Fruit fly (Drosophila melanogaster) whole organism, embryonic: ENCODE results near the gene CAH16.

Source experiments
- ATbp ChIP-seq: fragments of 200-800 bp; sonication (Bioruptor generic); optimal IDR thresholded peaks from 2 replicates; lab custom pipeline; 2017; ENCODE audit warnings: missing biosample characterization, mild to moderate bottlenecking, missing genetic modification characterization, missing genetic modification reagents
- Awh ChIP-seq: fragments of 200-800 bp; sonication (Bioruptor generic); IDR thresholded peaks from 2 replicates; pipeline ENCODE4, ENCODE4 v1.3.6; 2022; ENCODE audit warnings: missing biosample characterization, missing genetic modification characterization
- BEAF-32 ChIP-seq: fragments of 200-800 bp; sonication (Bioruptor generic); optimal IDR thresholded peaks from 3 replicates; lab custom pipeline; 2017; ENCODE audit warnings: missing biosample characterization, missing genetic modification characterization, mild to moderate bottlenecking, moderate library complexity, missing genetic modification reagents
- CG10431 ChIP-seq: fragments of 200-800 bp; sonication (Bioruptor generic); optimal IDR thresholded peaks from 3 replicates; lab custom pipeline; 2018; ENCODE audit warnings: missing biosample characterization, mild to moderate bottlenecking, missing genetic modification characterization
- CG11560 ChIP-seq: fragments of 200-800 bp; sonication (Bioruptor generic); IDR thresholded peaks from 3 replicates; pipeline ENCODE4 v1.3.6; 2022; ENCODE audit warnings: missing biosample characterization, missing genetic modification characterization
- CG11723 ChIP-seq: fragments of 200-800 bp; sonication (Bioruptor generic); optimal IDR thresholded peaks from 2 replicates; lab custom pipeline; 2017; ENCODE audit warnings: missing biosample characterization, mild to moderate bottlenecking, missing genetic modification characterization
- CG12071 ChIP-seq: fragments of 200-800 bp; sonication (Bioruptor generic); optimal IDR thresholded peaks from 3 replicates; lab custom pipeline; 2018; ENCODE audit warnings: missing biosample characterization, mild to moderate bottlenecking, missing genetic modification characterization
- CG12219 ChIP-seq: fragments of 200-800 bp; sonication (Bioruptor generic); optimal IDR thresholded peaks from 3 replicates; lab custom pipeline; 2018; ENCODE audit warnings: missing biosample characterization, mild to moderate bottlenecking, missing genetic modification characterization
- CG1233 ChIP-seq: fragments of 200-800 bp; sonication (Bioruptor generic); optimal IDR thresholded peaks from 4 replicates; lab custom pipeline; 2018; ENCODE audit warnings: missing biosample characterization, mild to moderate bottlenecking, missing genetic modification characterization
- CG13123 ChIP-seq: fragments of 200-800 bp; sonication (Bioruptor generic); optimal IDR thresholded peaks from 2 replicates; lab custom pipeline; 2016; ENCODE audit warnings: missing biosample characterization, missing genetic modification characterization
- CG13424 ChIP-seq: fragments of 200-800 bp; sonication (Bioruptor generic); optimal IDR thresholded peaks from 2 replicates; lab custom pipeline; 2019; ENCODE audit warnings: missing biosample characterization, mild to moderate bottlenecking, missing genetic modification characterization, moderate library complexity
- CG13775 ChIP-seq: fragments of 200-800 bp; sonication (Bioruptor generic); optimal IDR thresholded peaks from 3 replicates; lab custom pipeline; 2017; ENCODE audit warnings: missing biosample characterization, mild to moderate bottlenecking, missing genetic modification characterization
- CG16815 ChIP-seq: fragments of 200-800 bp; sonication (Bioruptor generic); optimal IDR thresholded peaks from 3 replicates; lab custom pipeline; 2017; ENCODE audit warnings: missing biosample characterization, mild to moderate bottlenecking, missing genetic modification characterization
- CG17568 ChIP-seq: fragments of 200-800 bp; sonication (Bioruptor generic); optimal IDR thresholded peaks from 2 replicates; lab custom pipeline; 2018; ENCODE audit warnings: missing biosample characterization, mild to moderate bottlenecking, missing genetic modification characterization, moderate library complexity
- CG17802 ChIP-seq: fragments of 200-800 bp; sonication (Bioruptor generic); optimal IDR thresholded peaks from 2 replicates; lab custom pipeline; 2018; ENCODE audit warnings: missing biosample characterization, mild to moderate bottlenecking, missing genetic modification characterization, moderate library complexity
- CG18262 ChIP-seq: fragments of 200-800 bp; optimal IDR thresholded peaks from 3 replicates; lab custom pipeline; 2019; ENCODE audit warnings: missing biosample characterization, mild to moderate bottlenecking, missing genetic modification characterization, moderate library complexity
- CG32532 ChIP-seq: fragments of 200-800 bp; sonication (Bioruptor generic); IDR thresholded peaks from 2 replicates; pipeline ENCODE4 v1.3.6; 2022; ENCODE audit warnings: missing biosample characterization, missing genetic modification characterization
- CG33557 ChIP-seq: fragments of 200-800 bp; sonication (Bioruptor generic); optimal IDR thresholded peaks from 2 replicates; lab custom pipeline; 2019; ENCODE audit warnings: missing biosample characterization, mild to moderate bottlenecking, missing genetic modification characterization, moderate library complexity
- CG3407 ChIP-seq: fragments of 200-800 bp; sonication (Bioruptor generic); optimal IDR thresholded peaks from 2 replicates; lab custom pipeline; 2018; ENCODE audit warnings: missing biosample characterization, mild to moderate bottlenecking, missing genetic modification characterization
- CG4707 ChIP-seq: fragments of 200-800 bp; sonication (Bioruptor generic); optimal IDR thresholded peaks from 2 replicates; lab custom pipeline; 2018; ENCODE audit warnings: missing biosample characterization, mild to moderate bottlenecking, missing genetic modification characterization, moderate library complexity
- CG7271 ChIP-seq: fragments of 200-800 bp; sonication (Bioruptor generic); optimal IDR thresholded peaks from 2 replicates; lab custom pipeline; 2018; ENCODE audit warnings: missing biosample characterization, mild to moderate bottlenecking, missing genetic modification characterization, moderate library complexity
- CG8281 ChIP-seq: fragments of 200-800 bp; sonication (Bioruptor generic); optimal IDR thresholded peaks from 2 replicates; lab custom pipeline; 2018; ENCODE audit warnings: missing biosample characterization, mild to moderate bottlenecking, missing genetic modification characterization, moderate library complexity
- CG8359 ChIP-seq: fragments of 200-800 bp; sonication (Bioruptor generic); optimal IDR thresholded peaks from 2 replicates; lab custom pipeline; 2017; ENCODE audit warnings: missing biosample characterization, mild to moderate bottlenecking, missing genetic modification characterization, borderline replicate concordance
- CG9817 ChIP-seq: fragments of 200-800 bp; sonication (Bioruptor generic); optimal IDR thresholded peaks from 2 replicates; lab custom pipeline; 2018; ENCODE audit warnings: missing biosample characterization, mild to moderate bottlenecking, missing genetic modification characterization, moderate library complexity
- HLHmδ ChIP-seq: fragments of 200-800 bp; sonication (Bioruptor generic); optimal IDR thresholded peaks from 2 replicates; lab custom pipeline; 2018; ENCODE audit warnings: missing biosample characterization, mild to moderate bottlenecking, missing genetic modification characterization, moderate library complexity
- Taf1 ChIP-seq: fragments of 200-800 bp; sonication (Bioruptor generic); IDR thresholded peaks from 2 replicates; pipeline ENCODE4 v1.3.6; 2022; ENCODE audit warnings: missing biosample characterization, missing genetic modification characterization
- Xrp1 ChIP-seq: fragments of 200-800 bp; sonication (Bioruptor generic); IDR thresholded peaks from 2 replicates; pipeline ENCODE4 v1.3.6; 2022; ENCODE audit warnings: missing biosample characterization, missing genetic modification characterization
- ci ChIP-seq: fragments of 200-800 bp; sonication (Bioruptor generic); IDR thresholded peaks from 3 replicates; pipeline ENCODE4 v1.3.6; 2022; ENCODE audit warnings: missing biosample characterization, missing genetic modification characterization
- da ChIP-seq: fragments of 200-800 bp; sonication (Bioruptor generic); optimal IDR thresholded peaks from 2 replicates; lab custom pipeline; 2016; ENCODE audit warnings: missing biosample characterization, missing genetic modification characterization
- dan ChIP-seq: fragments of 200-800 bp; sonication (Bioruptor generic); IDR thresholded peaks from 2 replicates; pipeline ENCODE4 v1.3.6; 2022; ENCODE audit warnings: missing biosample characterization, missing genetic modification characterization
- danr ChIP-seq: fragments of 200-800 bp; sonication (Bioruptor generic); IDR thresholded peaks from 2 replicates; pipeline ENCODE4 v1.3.6; 2022; ENCODE audit warnings: missing biosample characterization, missing genetic modification characterization
- dpn ChIP-seq, 2 experiments: fragments of 200-800 bp; sonication (Bioruptor generic); optimal IDR thresholded peaks; 3 replicates each; lab custom pipeline; 2016; ENCODE audit warnings: missing biosample characterization in 2 of 2, missing genetic modification characterization in 2 of 2
- emc ChIP-seq: fragments of 200-800 bp; sonication (Bioruptor generic); optimal IDR thresholded peaks from 2 replicates; lab custom pipeline; 2016; ENCODE audit warnings: missing biosample characterization, missing genetic modification characterization
- fru ChIP-seq: fragments of >200 bp; optimal IDR thresholded peaks from 2 replicates; lab custom pipeline; 2017
- gsb ChIP-seq: fragments of 200-800 bp; sonication (Bioruptor generic); IDR thresholded peaks from 2 replicates; pipeline ENCODE4 v1.3.6; 2022; ENCODE audit warnings: missing biosample characterization, missing genetic modification characterization
- gsb-n ChIP-seq: fragments of 200-800 bp; sonication (Bioruptor generic); optimal IDR thresholded peaks from 3 replicates; lab custom pipeline; 2018; ENCODE audit warnings: missing biosample characterization, mild to moderate bottlenecking, missing genetic modification characterization
- hbn ChIP-seq: fragments of 200-800 bp; sonication (Bioruptor generic); IDR thresholded peaks from 2 replicates; pipeline ENCODE4 v1.3.6; 2022; ENCODE audit warnings: missing biosample characterization, missing genetic modification characterization; ENCODE audit not compliant: partially characterized antibody
- lbe ChIP-seq: fragments of 200-800 bp; sonication (Bioruptor generic); optimal IDR thresholded peaks from 2 replicates; lab custom pipeline; 2016; ENCODE audit warnings: missing biosample characterization, mild to moderate bottlenecking, missing genetic modification characterization
- nom ChIP-seq: fragments of 200-800 bp; sonication (Bioruptor generic); optimal IDR thresholded peaks from 2 replicates; lab custom pipeline; 2017; ENCODE audit warnings: missing biosample characterization, missing genetic modification characterization, mild to moderate bottlenecking, moderate library complexity, missing genetic modification reagents
- odd ChIP-seq: fragments of 200-800 bp; sonication (Bioruptor generic); optimal IDR thresholded peaks from 2 replicates; lab custom pipeline; 2017; ENCODE audit warnings: missing biosample characterization, mild to moderate bottlenecking, missing genetic modification characterization
- pfk ChIP-seq: fragments of 200-800 bp; sonication (Bioruptor generic); optimal IDR thresholded peaks from 2 replicates; lab custom pipeline; 2018; ENCODE audit warnings: missing biosample characterization, mild to moderate bottlenecking, missing genetic modification characterization, moderate library complexity
- psq ChIP-seq: fragments of 200-800 bp; sonication (Bioruptor generic); optimal IDR thresholded peaks from 2 replicates; lab custom pipeline; 2017; ENCODE audit warnings: missing biosample characterization, missing genetic modification characterization
- ranshi ChIP-seq: fragments of 200-800 bp; sonication (Bioruptor generic); IDR thresholded peaks from 2 replicates; pipeline ENCODE4 v1.3.6; 2022; ENCODE audit warnings: missing biosample characterization, missing genetic modification characterization
- repo ChIP-seq: fragments of 200-800 bp; sonication (Bioruptor generic); optimal IDR thresholded peaks from 2 replicates; lab custom pipeline; 2016; ENCODE audit warnings: missing biosample characterization, missing genetic modification characterization
- sd ChIP-seq: fragments of 200-800 bp; sonication (Bioruptor generic); optimal IDR thresholded peaks from 3 replicates; lab custom pipeline; 2018; ENCODE audit warnings: missing biosample characterization, mild to moderate bottlenecking, missing genetic modification characterization, moderate library complexity
- ssp ChIP-seq: fragments of 200-800 bp; sonication (Bioruptor generic); IDR thresholded peaks from 2 replicates; pipeline ENCODE4 v1.3.6; 2022; ENCODE audit warnings: missing biosample characterization, missing genetic modification characterization
- tio ChIP-seq: fragments of 200-800 bp; sonication (Bioruptor generic); optimal IDR thresholded peaks from 2 replicates; lab custom pipeline; 2017; ENCODE audit warnings: missing biosample characterization, missing genetic modification characterization, inconsistent platforms
- tup ChIP-seq: fragments of 200-800 bp; sonication (Bioruptor generic); optimal IDR thresholded peaks from 2 replicates; lab custom pipeline; 2016; ENCODE audit warnings: missing biosample characterization, mild to moderate bottlenecking, missing genetic modification characterization, moderate library complexity
- wor ChIP-seq: fragments of 200-800 bp; sonication (Bioruptor generic); IDR thresholded peaks from 2 replicates; pipeline ENCODE4 v1.3.6; 2022; ENCODE audit warnings: missing biosample characterization, missing genetic modification characterization

CAH16 gene

DNA sequence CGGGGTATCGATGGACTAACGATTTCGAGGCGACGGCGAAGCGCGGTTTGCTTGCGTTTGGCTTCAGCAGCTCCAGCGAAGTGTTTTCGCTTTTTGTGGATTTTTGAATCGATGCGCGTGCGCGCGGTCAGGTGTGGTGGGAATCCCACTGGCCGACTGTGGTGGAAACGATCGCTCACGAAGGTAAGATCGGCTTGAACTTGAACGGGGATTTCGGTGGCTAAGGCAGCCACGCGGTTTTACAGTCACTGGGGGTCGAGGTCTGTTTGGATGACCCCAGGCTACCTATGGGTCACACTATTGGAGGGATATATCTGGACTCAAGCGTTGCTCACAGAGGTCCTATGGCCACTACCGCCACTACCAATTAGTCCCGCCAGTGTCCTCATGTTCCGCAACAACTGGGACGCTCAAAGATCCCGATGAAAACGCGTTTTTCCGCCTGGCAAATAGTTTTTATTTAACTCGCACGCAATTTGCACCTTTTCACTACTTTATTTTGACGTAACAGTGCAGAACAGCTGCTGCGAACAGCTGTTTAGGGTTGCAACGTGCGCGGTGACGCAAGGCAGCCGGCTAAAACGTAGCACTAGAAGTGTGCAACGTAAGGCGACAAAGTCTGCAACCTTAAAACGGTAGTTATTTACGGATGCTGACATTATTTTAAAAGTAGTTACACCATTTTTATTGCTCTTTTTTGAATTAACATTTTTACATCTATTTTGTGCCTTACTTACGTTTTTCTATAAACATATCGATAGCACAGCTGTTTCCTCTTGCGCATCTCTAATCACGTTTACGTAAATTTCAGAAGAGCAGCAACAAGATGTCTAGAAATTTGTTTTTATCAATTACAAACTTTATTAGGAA, 7.7 kb upstream of the CAH16 start, which contains the start of the genes qless and mRpL32 (continued):
- 0 out of 2 replicates have a peak, but pooled peaks have one; percentile 41 for TF ChIP-seq ranshi
- no peak for TF ChIP-seq dan (GFP tag; lab: Robert Waterston, UW)
- TF ChIP-seq Taf1 (GFP tag; lab: Robert Waterston, UW): peak; percentile 79
- no peak for TF ChIP-seq danr (GFP tag; lab: Robert Waterston, UW)
- no peak for TF ChIP-seq tio (GFP tag; lab: Kevin White, UChicago)
- TF ChIP-seq CG12219 (GFP tag; lab: Kevin White, UChicago): no peak
- TF ChIP-seq lbe: peak; percentile 67
- peak; percentile 2 for TF ChIP-seq HLHmδ (GFP tag; lab: Kevin White, UChicago)
- TF ChIP-seq sd: no peak
- TF ChIP-seq CG9817 (tag; lab: Kevin White, UChicago): peak; percentile 33
- TF ChIP-seq odd (GFP tag; lab: Kevin White, UChicago): peak; percentile 26
- peak; percentile 76 for TF ChIP-seq Awh (GFP tag; lab: Robert Waterston, UW)
- no peak for TF ChIP-seq CG4707 (GFP tag; lab: Kevin White, UChicago)
- no peak for TF ChIP-seq nom (GFP tag; lab: Kevin White, UChicago)
- no peak for TF ChIP-seq CG7271 (tag; lab: Kevin White, UChicago)
- TF ChIP-seq da (GFP tag; lab: Kevin White, UChicago): peak; percentile 11
- no peak for TF ChIP-seq CG13123 (GFP tag; lab: Kevin White, UChicago)
- TF ChIP-seq CG12071 (GFP tag; lab: Kevin White, UChicago): no peak
- TF ChIP-seq CG13424: peak; percentile 45
- TF ChIP-seq CG11560: peak; percentile 27; the same call in 1 of the 3 replicates
- peak; percentile 70 for TF ChIP-seq ssp (GFP tag; lab: Robert Waterston, UW)
- no peak for TF ChIP-seq CG3407
- peak; percentile 48 for TF ChIP-seq repo (GFP tag; lab: Kevin White, UChicago)
- peak; percentile 72 for TF ChIP-seq emc (GFP tag; lab: Kevin White, UChicago)
- TF ChIP-seq ATbp (GFP tag; lab: Kevin White, UChicago): no peak
- no peak for TF ChIP-seq psq (GFP tag; lab: Kevin White, UChicago)
- TF ChIP-seq hbn (GFP tag; lab: Robert Waterston, UW): peak; percentile 70; the same call in 1 of the 2 replicates
- TF ChIP-seq CG16815 (GFP tag; lab: Kevin White, UChicago): no peak
- TF ChIP-seq CG8281 (tag; lab: Kevin White, UChicago): no peak
- TF ChIP-seq ci (GFP tag; lab: Robert Waterston, UW): peak; percentile 68
- TF ChIP-seq gsb: no peak
- TF ChIP-seq CG11723 (GFP tag; lab: Kevin White, UChicago): no peak
- TF ChIP-seq CG17802 (tag; lab: Kevin White, UChicago): no peak
- peak; percentile 85 for TF ChIP-seq CG32532
- TF ChIP-seq BEAF-32: peak; percentile 82
- TF ChIP-seq CG8359 (GFP tag; lab: Kevin White, UChicago): peak; percentile 35
- TF ChIP-seq CG13775: peak; percentile 40
- TF ChIP-seq Xrp1: peak; percentile 91
- no peak for TF ChIP-seq fru (lab: Kevin White, UChicago)
- TF ChIP-seq tup (GFP tag; lab: Kevin White, UChicago): no peak
- TF ChIP-seq CG18262 (tag; lab: Kevin White, UChicago): peak; percentile 74
- no peak for TF ChIP-seq CG1233 (GFP tag; lab: Kevin White, UChicago)
- TF ChIP-seq pfk: no peak
- TF ChIP-seq wor (GFP tag; lab: Robert Waterston, UW): no peak
- TF ChIP-seq CG10431 (GFP tag; lab: Kevin White, UChicago): no peak
- TF ChIP-seq gsb-n (tag; lab: Kevin White, UChicago): no peak
- no peak for TF ChIP-seq CG33557 (GFP tag; lab: Kevin White, UChicago)
- no peak for TF ChIP-seq CG17568 (GFP tag; lab: Kevin White, UChicago)
- peak; percentile 45 to 68 for TF ChIP-seq dpn (GFP tag; optimal IDR thresholded peaks at IDR 0.05; lab: Kevin White, UChicago)
